Fruit fly (Drosophila melanogaster): ENCODE data around the gene PTPMT1.

The PTPMT1 gene

DNA sequence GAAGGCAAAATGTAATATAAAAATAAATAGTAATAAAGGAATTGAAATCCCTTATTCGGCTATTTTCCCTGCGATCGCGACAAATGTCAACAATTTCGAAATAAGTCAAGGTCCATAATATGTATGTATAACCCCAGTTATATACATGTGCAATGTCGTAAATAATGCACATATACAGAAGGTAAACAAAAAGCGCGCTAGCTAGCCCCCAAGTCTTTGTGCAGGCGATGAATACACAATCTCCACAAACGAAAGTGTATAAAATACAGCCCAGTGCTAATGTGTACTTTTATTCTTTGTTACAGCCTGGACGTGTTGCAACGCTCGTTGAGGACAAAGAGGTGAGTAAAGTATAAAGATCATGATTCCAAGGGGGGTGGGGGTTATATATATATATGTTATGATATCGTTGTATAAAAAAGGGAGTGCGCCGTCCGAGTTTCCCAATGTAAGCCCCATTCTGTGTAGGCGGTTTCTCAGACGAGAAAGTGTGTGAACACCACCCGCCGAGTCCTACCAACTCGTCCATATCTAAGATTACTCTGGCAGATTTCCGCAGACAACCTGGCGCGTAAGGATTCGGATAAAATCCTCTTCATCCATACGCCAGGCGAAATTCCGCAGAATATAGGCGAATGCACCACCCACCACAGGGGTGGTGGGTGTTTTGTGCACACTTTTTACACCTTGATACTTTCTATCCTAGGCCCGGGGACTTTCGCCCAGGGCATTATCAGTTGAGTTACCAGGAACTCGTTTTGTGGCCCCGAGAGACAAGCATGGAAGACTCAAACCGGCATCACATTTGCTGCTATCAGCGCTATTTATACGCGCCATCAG is 28.3 kb upstream of the PTPMT1 start (continued):
- TF ChIP-seq CG6163 (GFP tag; IDR thresholded peaks at IDR 0.05) (peak; percentile 40; the same call in 1 of the 3 replicates), salr (GFP tag; optimal IDR thresholded peaks at IDR 0.05) (no peak), Eip93F (GFP tag; optimal IDR thresholded peaks at IDR 0.05) (peak; percentile 61), CG31627 (GFP tag; optimal IDR thresholded peaks at IDR 0.05) (no peak), fd85E (GFP tag; optimal IDR thresholded peaks at IDR 0.05) (no peak), Sox15 (GFP tag; optimal IDR thresholded peaks at IDR 0.05) (no peak), CG6808 (GFP tag; optimal IDR thresholded peaks at IDR 0.05) (peak; percentile 63), CG9139 (GFP tag; optimal IDR thresholded peaks at IDR 0.05) (peak; percentile 38), CG32006 (GFP tag; optimal IDR thresholded peaks at IDR 0.05) (peak; percentile 22), achi (GFP tag; optimal IDR thresholded peaks at IDR 0.05) (no peak), CG8119 (GFP tag; IDR thresholded peaks at IDR 0.05) (peak; percentile 37; the same call in 2 of the 3 replicates), esn (GFP tag; optimal IDR thresholded peaks at IDR 0.05) (peak; percentile 14), eg (GFP tag; IDR thresholded peaks at IDR 0.05) (no peak; the same call in 2 of the 3 replicates), spab (GFP tag; optimal IDR thresholded peaks at IDR 0.05) (peak; percentile 15), CG34406 (GFP tag; optimal IDR thresholded peaks at IDR 0.05) (no peak), CG16779 (tag; optimal IDR thresholded peaks at IDR 0.05) (peak; percentile 41), Eip78C (GFP tag) (peak; percentile 84), cyc (GFP tag; optimal IDR thresholded peaks at IDR 0.05) (no peak), Gug (GFP tag; IDR thresholded peaks at IDR 0.05) (no peak), fkh (GFP tag; optimal IDR thresholded peaks at IDR 0.05) (peak; percentile 16), Lpt (GFP tag; optimal IDR thresholded peaks at IDR 0.05) (peak; percentile 26), Sox102F (GFP tag; optimal IDR thresholded peaks at IDR 0.05) (peak; percentile 36), acj6 (GFP tag; optimal IDR thresholded peaks at IDR 0.05) (no peak)

DNA sequence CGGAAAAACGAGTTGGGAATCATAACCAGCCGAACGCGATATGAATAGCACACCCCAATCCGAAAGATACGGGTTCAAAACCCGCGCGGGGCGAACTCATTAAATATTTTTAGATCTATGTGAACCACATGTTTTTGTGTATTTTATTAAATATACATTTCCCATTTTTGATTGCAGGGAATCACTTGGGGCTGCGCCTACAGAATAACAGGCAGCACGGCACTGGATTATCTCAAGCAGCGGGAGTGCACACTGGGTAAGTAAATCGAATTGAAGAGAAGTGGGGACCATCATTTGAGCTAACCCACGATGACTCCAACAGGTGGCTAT is 27.7 kb upstream of the PTPMT1 start:
- no peak for TF ChIP-seq CG3032 (tag; optimal IDR thresholded peaks at IDR 0.05)
- no peak for TF ChIP-seq fkh (GFP tag; optimal IDR thresholded peaks at IDR 0.05)
- TF ChIP-seq CG8119 (GFP tag; IDR thresholded peaks at IDR 0.05): no peak; the same call in 2 of the 3 replicates
- no peak for TF ChIP-seq CG6163 (GFP tag; IDR thresholded peaks at IDR 0.05)
- no peak for TF ChIP-seq Eip75B (GFP tag; optimal IDR thresholded peaks at IDR 0.05)
- no peak for TF ChIP-seq Sox102F (GFP tag; optimal IDR thresholded peaks at IDR 0.05)
- peak; percentile 74 for TF ChIP-seq svp (GFP tag)
- TF ChIP-seq CG3919 (GFP tag; optimal IDR thresholded peaks at IDR 0.05): no peak

DNA sequence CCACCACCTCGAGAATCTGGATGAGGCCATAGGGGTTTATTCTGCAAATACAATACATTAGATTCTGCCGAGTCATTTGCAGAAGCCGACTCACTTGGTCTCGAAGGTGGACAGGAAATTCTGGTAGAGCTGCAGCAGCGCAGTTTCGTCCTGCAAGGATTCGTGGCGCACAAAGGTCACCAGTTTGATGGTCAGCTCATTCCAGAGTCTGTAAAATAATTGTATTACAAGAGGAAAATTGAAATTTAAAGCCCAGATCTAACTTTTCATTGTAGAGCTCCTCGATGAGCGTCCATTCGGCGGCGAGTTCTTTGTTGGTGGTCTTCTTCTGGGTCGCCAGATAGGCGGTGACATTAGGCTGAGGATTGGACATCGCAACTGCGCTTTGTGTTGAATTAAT is 25.6 kb upstream of the PTPMT1 start:
- TF ChIP-seq ss (GFP tag; optimal IDR thresholded peaks at IDR 0.05) (no peak), Eip75B (GFP tag; optimal IDR thresholded peaks at IDR 0.05) (no peak), Met (GFP tag; optimal IDR thresholded peaks at IDR 0.05) (no peak), CG6808 (GFP tag; optimal IDR thresholded peaks at IDR 0.05) (no peak), dac (GFP tag; optimal IDR thresholded peaks at IDR 0.05) (no peak), svp (GFP tag) (no peak), Sox15 (GFP tag; optimal IDR thresholded peaks at IDR 0.05) (no peak), Blimp-1 (GFP tag; optimal IDR thresholded peaks at IDR 0.05) (no peak), Gug (GFP tag; IDR thresholded peaks at IDR 0.05) (no peak), CG10631 (GFP tag; optimal IDR thresholded peaks at IDR 0.05) (no peak), Eip78C (GFP tag) (no peak), Hr39 (GFP tag; optimal IDR thresholded peaks at IDR 0.05) (no peak), net (GFP tag; optimal IDR thresholded peaks at IDR 0.05) (no peak), CG6854 (GFP tag; optimal IDR thresholded peaks at IDR 0.05) (no peak)

Data from whole organism, prepupa.